Worm (Caenorhabditis elegans) whole organism, L1 larva: ENCODE measurements around the gene C42D8.1.

Source experiments
- C04F5.9 ChIP-seq: sonication (generic microtip); optimal IDR thresholded peaks from 2 replicates; lab custom pipeline; 2016; ENCODE audit warnings: missing genetic modification characterization, missing compliant biosample characterization
- C16A3.4 ChIP-seq: fragments of 150-350 bp; optimal IDR thresholded peaks from 2 replicates; lab custom pipeline; 2014; ENCODE audit warnings: missing biosample characterization, missing genetic modification characterization
- Y116A8C.19 ChIP-seq: sonication (generic microtip); optimal IDR thresholded peaks from 2 replicates; lab custom pipeline; 2016; ENCODE audit warnings: missing compliant biosample characterization, missing genetic modification characterization, borderline replicate concordance
- aha-1 ChIP-seq: fragments of 150-350 bp; optimal IDR thresholded peaks from 2 replicates; lab custom pipeline; 2014; ENCODE audit warnings: missing biosample characterization, missing genetic modification characterization
- alr-1 ChIP-seq: fragments of 200-800 bp; sonication (Bioruptor generic); optimal IDR thresholded peaks from 2 replicates; lab custom pipeline; 2018; ENCODE audit warnings: borderline replicate concordance, mild to moderate bottlenecking, missing genetic modification characterization, missing compliant biosample characterization
- aly-2 ChIP-seq: fragments of 150-350 bp; optimal IDR thresholded peaks from 2 replicates; lab custom pipeline; 2014; ENCODE audit warnings: missing biosample characterization, missing genetic modification characterization
- blmp-1 ChIP-seq: fragments of 150-350 bp; optimal IDR thresholded peaks from 2 replicates; lab custom pipeline; 2014; ENCODE audit warnings: missing biosample characterization, missing genetic modification characterization
- ces-1 ChIP-seq: fragments of 150-350 bp; optimal IDR thresholded peaks from 2 replicates; lab custom pipeline; 2014; ENCODE audit warnings: missing biosample characterization, missing genetic modification reagents, missing genetic modification characterization
- dsc-1 ChIP-seq: sonication (generic microtip); optimal IDR thresholded peaks from 2 replicates; lab custom pipeline; 2016; ENCODE audit warnings: mild to moderate bottlenecking, missing genetic modification characterization, missing compliant biosample characterization
- efl-1 ChIP-seq, 4 experiments: fragments of 150-350 bp; optimal IDR thresholded peaks in 3 of 4; peaks in 1 of 4; 1 replicate in 1 of 4; 2 replicates in 3 of 4; lab custom pipeline; 2014; ENCODE audit warnings: missing biosample characterization in 2 of 4, missing genetic modification characterization in 2 of 4, missing genetic modification reagents in 2 of 4
- egl-13 ChIP-seq: sonication (generic microtip); optimal IDR thresholded peaks from 2 replicates; lab custom pipeline; 2016; ENCODE audit warnings: missing genotype, missing genetic modification reagents, missing genetic modification characterization, missing compliant biosample characterization
- elt-2 ChIP-seq: sonication (generic microtip); optimal IDR thresholded peaks from 2 replicates; lab custom pipeline; 2016; ENCODE audit warnings: missing genetic modification characterization, mild to moderate bottlenecking, inconsistent platforms, missing compliant biosample characterization, missing genetic modification reagents
- fkh-8 ChIP-seq: sonication (generic microtip); optimal IDR thresholded peaks from 2 replicates; lab custom pipeline; 2016; ENCODE audit warnings: mild to moderate bottlenecking, missing genetic modification characterization, missing compliant biosample characterization
- hlh-17 ChIP-seq: fragments of 200-800 bp; sonication (Bioruptor generic); optimal IDR thresholded peaks from 2 replicates; lab custom pipeline; 2018; ENCODE audit warnings: missing genetic modification characterization, mild to moderate bottlenecking, missing compliant biosample characterization, moderate library complexity, borderline replicate concordance
- lin-13 ChIP-seq: fragments of 150-350 bp; optimal IDR thresholded peaks from 2 replicates; lab custom pipeline; 2014; ENCODE audit warnings: missing biosample characterization, missing genetic modification reagents, missing genetic modification characterization
- lin-14 ChIP-seq: fragments of 200-800 bp; sonication (Bioruptor generic); optimal IDR thresholded peaks from 2 replicates; lab custom pipeline; 2018; ENCODE audit warnings: mild to moderate bottlenecking, missing genetic modification characterization, moderate library complexity, missing compliant biosample characterization
- lin-15B ChIP-seq: fragments of 150-350 bp; sonication (generic microtip); optimal IDR thresholded peaks from 3 replicates; lab custom pipeline; 2014; ENCODE audit warnings: missing biosample characterization, missing genetic modification characterization
- nhr-20 ChIP-seq: sonication (generic microtip); optimal IDR thresholded peaks from 2 replicates; lab custom pipeline; 2016; ENCODE audit warnings: mild to moderate bottlenecking, missing genetic modification characterization, missing compliant biosample characterization
- nhr-28 ChIP-seq: fragments of 150-350 bp; optimal IDR thresholded peaks from 2 replicates; lab custom pipeline; 2014; ENCODE audit warnings: missing biosample characterization, missing genetic modification characterization
- nhr-47 ChIP-seq: sonication (generic microtip); optimal IDR thresholded peaks from 2 replicates; lab custom pipeline; 2016; ENCODE audit warnings: mild to moderate bottlenecking, missing genetic modification characterization, moderate library complexity, missing compliant biosample characterization
- nhr-71 ChIP-seq: sonication (generic microtip); optimal IDR thresholded peaks from 2 replicates; lab custom pipeline; 2016; ENCODE audit warnings: mild to moderate bottlenecking, missing genetic modification characterization, moderate library complexity, missing compliant biosample characterization
- nhr-77 ChIP-seq: fragments of 150-350 bp; optimal IDR thresholded peaks from 2 replicates; lab custom pipeline; 2014; ENCODE audit warnings: missing biosample characterization, missing genetic modification characterization
- nhr-85 ChIP-seq: sonication (generic microtip); peaks from one replicate; lab custom pipeline; 2016; ENCODE audit warnings: missing genetic modification characterization, inconsistent platforms, missing compliant biosample characterization
- nhr-90 ChIP-seq: sonication (generic microtip); optimal IDR thresholded peaks from 2 replicates; lab custom pipeline; 2016; ENCODE audit warnings: mild to moderate bottlenecking, missing genetic modification characterization, missing compliant biosample characterization; ENCODE audit not compliant: poor library complexity
- pax-3 ChIP-seq: fragments of 200-800 bp; sonication (Bioruptor generic); optimal IDR thresholded peaks from 2 replicates; lab custom pipeline; 2018; ENCODE audit warnings: mild to moderate bottlenecking, missing genetic modification characterization, moderate library complexity, missing compliant biosample characterization
- pqm-1 ChIP-seq: sonication (generic microtip); optimal IDR thresholded peaks from 3 replicates; lab custom pipeline; 2017; ENCODE audit warnings: missing biosample characterization, missing genetic modification characterization
- rnt-1 ChIP-seq: sonication (generic microtip); optimal IDR thresholded peaks from 2 replicates; lab custom pipeline; 2016; ENCODE audit warnings: mild to moderate bottlenecking, missing genetic modification characterization, moderate library complexity, missing compliant biosample characterization
- snpc-4 ChIP-seq: fragments of 150-350 bp; optimal IDR thresholded peaks from 2 replicates; lab custom pipeline; 2014; ENCODE audit warnings: missing biosample characterization, missing genetic modification characterization
- sox-4 ChIP-seq: sonication (generic microtip); optimal IDR thresholded peaks from 2 replicates; lab custom pipeline; 2016; ENCODE audit warnings: missing genetic modification characterization, missing compliant biosample characterization
- sptf-1 ChIP-seq: fragments of 150-350 bp; optimal IDR thresholded peaks from 2 replicates; lab custom pipeline; 2014; ENCODE audit warnings: missing biosample characterization, missing genetic modification characterization
- swsn-7 ChIP-seq: sonication (generic microtip); optimal IDR thresholded peaks from 2 replicates; lab custom pipeline; 2016; ENCODE audit warnings: missing genetic modification characterization, missing compliant biosample characterization
- tbx-2 ChIP-seq: sonication (generic microtip); optimal IDR thresholded peaks from 2 replicates; lab custom pipeline; 2016; ENCODE audit warnings: missing genetic modification characterization, missing compliant biosample characterization
- unc-62 ChIP-seq: fragments of 150-350 bp; optimal IDR thresholded peaks from 2 replicates; lab custom pipeline; 2014; ENCODE audit warnings: missing biosample characterization, missing genetic modification reagents, missing genetic modification characterization
- unc-86 ChIP-seq: sonication (generic microtip); optimal IDR thresholded peaks from 2 replicates; lab custom pipeline; 2016; ENCODE audit warnings: missing genetic modification characterization, missing compliant biosample characterization
- unc-98 ChIP-seq: fragments of 200-800 bp; sonication (Bioruptor generic); IDR thresholded peaks from 2 replicates; pipeline ENCODE4 v1.3.6; 2022; ENCODE audit warnings: missing genetic modification characterization, missing compliant biosample characterization
- xbp-1 ChIP-seq: sonication (generic microtip); optimal IDR thresholded peaks from 2 replicates; lab custom pipeline; 2016; ENCODE audit warnings: missing genetic modification characterization, missing compliant biosample characterization
- ztf-11 ChIP-seq, 2 experiments: sonication (generic microtip); optimal IDR thresholded peaks; 2 replicates each; lab custom pipeline; 2016 to 2017; ENCODE audit warnings: missing genetic modification characterization in 2 of 2, missing biosample characterization in 1 of 2, missing compliant biosample characterization in 1 of 2

The C42D8.1 gene

DNA sequence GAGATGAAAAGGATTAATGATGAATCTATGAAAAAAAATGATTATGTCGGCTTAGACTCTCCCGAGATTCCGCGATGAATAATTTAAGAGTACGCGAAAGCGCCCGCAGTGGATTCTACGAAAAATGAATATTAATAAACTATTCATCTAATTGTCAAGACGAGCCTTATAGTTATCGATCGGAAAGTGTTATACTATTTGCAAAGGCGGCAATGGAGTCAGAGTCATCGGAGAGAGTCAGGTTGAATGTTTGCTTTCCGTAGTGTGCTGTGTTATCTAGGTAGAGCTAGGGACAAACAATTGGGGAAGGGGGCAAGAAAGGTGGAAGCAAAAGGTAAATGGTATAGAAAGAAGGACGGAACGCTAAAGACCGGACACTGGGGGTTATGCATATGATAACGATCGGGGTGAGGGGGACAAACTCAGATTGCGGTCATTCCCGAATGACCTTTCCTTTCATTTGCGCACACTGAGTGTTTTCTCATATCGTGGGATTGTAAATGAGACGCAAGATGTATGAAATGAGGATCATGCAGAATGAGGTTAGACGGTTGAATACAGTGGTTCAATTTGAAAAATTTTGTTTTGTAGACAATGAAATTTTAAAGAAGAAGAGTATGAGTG, 13.6 kb downstream of the C42D8.1 start:
- TF ChIP-seq fkh-8 (tag; lab: Kevin White, UChicago) (peak; percentile 30), nhr-85 (tag; lab: Kevin White, UChicago) (peak; percentile 7), xbp-1 (no peak), elt-2 (tag; lab: Kevin White, UChicago) (no peak), lin-14 (GFP tag; lab: Kevin White, UChicago) (no peak), alr-1 (no peak), egl-13 (tag; lab: Kevin White, UChicago) (peak; percentile 58), blmp-1 (tag; lab: Kevin White, UChicago) (peak; percentile 3), unc-86 (tag; lab: Kevin White, UChicago) (peak; percentile 71), nhr-71 (tag; lab: Kevin White, UChicago) (peak; percentile 18), pax-3 (tag; lab: Kevin White, UChicago) (no peak), unc-62 (GFP tag; lab: Kevin White, UChicago) (no peak), aha-1 (tag; lab: Kevin White, UChicago) (no peak), efl-1 (optimal IDR thresholded peaks at IDR 0.05; lab: Kevin White, UChicago) (no peak), efl-1 (GFP tag; optimal IDR thresholded peaks at IDR 0.05 in 1 of 2; lab: Kevin White, UChicago) (peak in 1 of 2 experiments; percentile 67), nhr-47 (tag; lab: Kevin White, UChicago) (peak; percentile 40), nhr-20 (tag; lab: Kevin White, UChicago) (no peak), hlh-17 (no peak), dsc-1 (tag; lab: Kevin White, UChicago) (peak; percentile 87), ztf-11 (tag; optimal IDR thresholded peaks at IDR 0.05; lab: Kevin White, UChicago) (peak in 1 of 2 experiments; percentile 15)

DNA sequence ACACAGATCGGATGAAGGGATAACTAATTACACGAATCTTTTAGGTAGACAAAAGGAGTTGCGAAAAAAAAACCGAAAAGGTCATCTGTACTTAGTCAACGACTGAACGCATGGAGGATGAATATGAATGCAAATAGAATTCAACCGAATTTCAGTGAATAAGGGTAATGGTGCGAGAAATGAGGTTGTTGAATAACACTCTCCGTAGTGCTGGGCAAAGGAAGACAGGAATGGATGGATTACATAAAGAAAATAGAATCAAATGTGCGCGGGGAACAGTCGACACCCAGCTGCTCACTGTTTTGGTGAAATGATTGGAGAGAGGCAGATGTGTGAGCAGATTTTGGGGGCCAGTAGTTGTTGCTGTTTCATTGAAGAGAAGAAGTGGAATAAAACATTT, 15.0 kb downstream of the C42D8.1 start:
- peak; percentile 9 for TF ChIP-seq blmp-1 (tag; lab: Kevin White, UChicago)
- no peak for TF ChIP-seq sptf-1 (tag; lab: Kevin White, UChicago)
- TF ChIP-seq nhr-77 (tag; lab: Kevin White, UChicago), result no peak
- no peak for TF ChIP-seq lin-15B (tag; lab: Kevin White, UChicago)
- TF ChIP-seq pqm-1 (tag; lab: Kevin White, UChicago), result no peak
- no peak for TF ChIP-seq unc-86 (tag; lab: Kevin White, UChicago)

DNA sequence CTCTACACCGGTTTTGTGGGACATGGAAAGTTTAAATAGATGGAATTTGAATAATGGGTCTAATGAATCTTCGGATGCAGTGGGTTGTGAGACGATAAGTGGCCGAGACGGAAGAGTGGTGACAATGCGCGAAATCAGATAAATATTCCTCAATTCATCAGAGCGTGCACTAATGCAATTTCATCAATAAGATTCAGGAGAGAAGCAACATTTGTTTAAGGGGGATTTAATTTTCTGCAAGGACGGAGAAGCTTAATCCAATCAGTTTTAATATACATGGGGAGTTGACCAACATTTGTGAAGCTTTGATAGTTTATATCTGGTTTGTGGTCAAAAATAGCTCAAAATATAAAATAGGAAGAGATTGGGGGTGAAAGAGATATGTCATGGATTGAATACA, 20.1 kb downstream of the C42D8.1 start:
- TF ChIP-seq lin-14 (GFP tag; lab: Kevin White, UChicago) (peak; percentile 55), elt-2 (tag; lab: Kevin White, UChicago) (no peak), ces-1 (GFP tag; lab: Kevin White, UChicago) (peak; percentile 89), nhr-47 (tag; lab: Kevin White, UChicago) (peak; percentile 10), dsc-1 (tag; lab: Kevin White, UChicago) (peak; percentile 15), pqm-1 (tag; lab: Kevin White, UChicago) (no peak), nhr-85 (tag; lab: Kevin White, UChicago) (peak; percentile 10), Y116A8C.19 (tag; lab: Kevin White, UChicago) (no peak), egl-13 (tag; lab: Kevin White, UChicago) (peak; percentile 43), nhr-28 (tag; lab: Kevin White, UChicago) (no peak), nhr-71 (tag; lab: Kevin White, UChicago) (peak; percentile 4)

DNA sequence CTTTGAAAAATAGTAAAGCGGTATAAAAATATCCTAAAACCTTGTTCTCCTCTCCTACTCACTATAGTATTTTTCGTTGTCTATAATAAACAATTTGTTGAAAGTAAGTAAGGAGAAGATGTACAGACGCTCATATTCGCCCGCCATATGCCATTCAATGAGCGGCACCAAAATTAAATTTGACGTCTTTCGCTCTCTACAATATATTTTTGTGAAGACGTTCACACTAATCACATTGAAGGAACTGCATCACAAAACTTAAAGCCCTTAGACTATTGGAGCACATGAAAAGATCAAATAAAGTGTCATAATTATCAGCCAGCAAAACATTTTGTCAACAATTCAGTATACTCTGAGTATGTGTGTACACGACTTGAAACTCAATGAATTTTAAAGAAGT, 22.5 kb downstream of the C42D8.1 start:
- no peak for TF ChIP-seq lin-15B (tag; lab: Kevin White, UChicago)
- TF ChIP-seq nhr-71 (tag; lab: Kevin White, UChicago), result no peak

DNA sequence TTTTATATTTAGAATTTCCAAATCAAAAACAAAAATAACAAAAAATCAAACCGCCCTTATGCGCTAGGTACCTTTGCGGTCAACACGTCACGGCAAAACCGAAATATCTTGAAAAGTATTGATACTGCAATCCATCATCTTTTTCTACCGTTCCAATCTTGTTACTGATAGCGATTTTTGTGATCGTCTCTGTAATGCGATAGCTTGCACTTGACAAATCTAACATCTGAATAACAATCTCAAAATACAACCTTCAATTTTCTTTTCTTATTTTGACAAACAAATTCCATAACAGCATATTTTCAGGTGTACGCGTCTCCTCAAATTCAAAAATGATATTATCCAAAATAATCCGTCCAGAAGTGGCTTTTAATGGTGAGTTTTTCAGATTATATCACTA, 24.7 kb downstream of the C42D8.1 start, which contains the start of gene tbc-7:
Gene tbc-7 (plus strand): TSS at position 301 of the 400 bp plus-strand sequence.
- TF ChIP-seq elt-2 (tag; lab: Kevin White, UChicago), result no peak
- TF ChIP-seq lin-14 (GFP tag; lab: Kevin White, UChicago), result no peak
- TF ChIP-seq efl-1 (optimal IDR thresholded peaks at IDR 0.05; lab: Kevin White, UChicago), result no peak
- TF ChIP-seq efl-1 (GFP tag; optimal IDR thresholded peaks at IDR 0.05 in 1 of 2; lab: Kevin White, UChicago), result no peak
- TF ChIP-seq snpc-4 (tag; lab: Kevin White, UChicago), result no peak
- TF ChIP-seq unc-98 (GFP tag; lab: Robert Waterston, UW), result no peak
- TF ChIP-seq rnt-1 (tag; lab: Kevin White, UChicago), result no peak
- TF ChIP-seq C04F5.9 (tag; lab: Kevin White, UChicago), result no peak
- no peak for TF ChIP-seq lin-13 (GFP tag; lab: Kevin White, UChicago)
- TF ChIP-seq lin-15B (tag; lab: Kevin White, UChicago), result no peak
- no peak for TF ChIP-seq C16A3.4
- TF ChIP-seq sox-4, result no peak
- no peak for TF ChIP-seq aly-2 (tag; lab: Kevin White, UChicago)
- no peak for TF ChIP-seq tbx-2 (tag; lab: Kevin White, UChicago)
- no peak for TF ChIP-seq swsn-7
- no peak for TF ChIP-seq nhr-90 (tag; lab: Kevin White, UChicago)
